Fruit fly (Drosophila melanogaster): ENCODE results near the gene CG34150.

Gene CG34150

DNA sequence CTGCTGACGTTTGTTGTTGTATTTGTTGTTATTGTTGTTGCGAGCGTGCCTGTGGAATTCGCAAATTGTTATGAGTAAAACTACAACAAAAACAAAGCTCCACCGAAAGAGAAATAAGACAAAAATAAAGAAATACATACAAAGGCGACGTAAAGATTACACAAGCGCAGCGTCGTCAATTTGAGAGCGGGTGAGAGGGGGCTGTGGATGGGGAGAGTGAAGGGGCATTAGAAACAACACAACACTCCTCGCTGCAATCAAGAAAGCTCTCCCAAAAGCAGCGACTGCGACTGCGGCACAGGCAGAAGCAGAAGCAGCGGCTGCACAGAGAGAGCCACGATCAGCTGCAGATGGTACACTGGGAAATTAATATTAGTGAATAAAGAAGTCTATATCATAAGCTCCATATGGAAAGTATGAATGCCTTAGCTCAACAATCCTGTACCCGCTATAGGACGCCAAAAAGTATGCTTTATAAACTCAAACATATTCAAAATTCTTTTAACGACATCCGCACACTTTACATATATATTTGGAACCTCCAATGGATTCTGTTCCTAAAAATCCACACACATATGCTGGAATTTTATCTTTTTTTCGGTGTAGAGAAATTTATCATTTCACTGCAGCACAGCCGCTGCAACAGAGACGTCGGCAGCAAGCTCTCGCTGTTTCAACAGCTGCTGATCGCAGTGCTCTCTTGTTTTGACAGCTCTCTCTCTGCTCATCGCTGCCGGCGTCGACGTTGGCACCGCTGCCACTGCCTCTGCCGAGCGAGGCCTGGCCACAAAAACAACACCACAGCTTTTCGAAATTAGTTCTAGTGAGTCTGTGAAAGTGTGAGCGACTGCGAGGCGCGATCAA is 45.3 kb upstream of the CG34150 start, which contains the start of gene CG13631 (continued):
- TF ChIP-seq CG4404 (GFP tag; IDR thresholded peaks at IDR 0.05) (peak; percentile 72), CG3065 (GFP tag; optimal IDR thresholded peaks at IDR 0.05) (peak; percentile 83), Mes4 (GFP tag; optimal IDR thresholded peaks at IDR 0.05) (peak; percentile 96), dmrt11E (tag; optimal IDR thresholded peaks at IDR 0.05) (peak; percentile 90), CG1024 (GFP tag; IDR thresholded peaks at IDR 0.05) (peak; percentile 79), bbx (GFP tag; IDR thresholded peaks at IDR 0.05; ENCODE audit: partially characterized antibody) (no peak), CG30020 (tag; optimal IDR thresholded peaks at IDR 0.05) (peak; percentile 78), caup (GFP tag; optimal IDR thresholded peaks at IDR 0.05; ENCODE audit: severe bottlenecking) (peak; percentile 69), run (tag; optimal IDR thresholded peaks at IDR 0.05) (peak; percentile 91), Hr3 (GFP tag; optimal IDR thresholded peaks at IDR 0.05) (peak; percentile 95), schlank (tag; optimal IDR thresholded peaks at IDR 0.05) (peak; percentile 2), CG12659 (GFP tag; optimal IDR thresholded peaks at IDR 0.05) (peak; percentile 90), abd-A (tag; optimal IDR thresholded peaks at IDR 0.05) (no peak), tio (GFP tag; optimal IDR thresholded peaks at IDR 0.05) (peak; percentile 94), NK7.1 (GFP tag; optimal IDR thresholded peaks at IDR 0.05) (peak; percentile 79), Hand (GFP tag; optimal IDR thresholded peaks at IDR 0.05) (peak; percentile 39), ftz-f1 (GFP tag; optimal IDR thresholded peaks at IDR 0.05) (no peak), CG12155 (GFP tag; optimal IDR thresholded peaks at IDR 0.05) (peak; percentile 82), CG16779 (GFP tag; IDR thresholded peaks at IDR 0.05) (no peak), sisA (GFP tag; IDR thresholded peaks at IDR 0.05) (peak; percentile 97), zf30C (GFP tag; optimal IDR thresholded peaks at IDR 0.05) (peak; percentile 78), CG2875 (GFP tag; optimal IDR thresholded peaks at IDR 0.05) (peak; percentile 97), vfl (GFP tag; optimal IDR thresholded peaks at IDR 0.05) (peak; percentile 73), jigr1 (GFP tag; IDR thresholded peaks at IDR 0.05) (peak; percentile 90), hbn (GFP tag; IDR thresholded peaks at IDR 0.05; ENCODE audit: partially characterized antibody) (no peak), CG17359 (tag; optimal IDR thresholded peaks at IDR 0.05) (peak; percentile 96), CG11093 (GFP tag; IDR thresholded peaks at IDR 0.05) (peak; percentile 90; the same call in 2 of the 3 replicates), Six4 (GFP tag; optimal IDR thresholded peaks at IDR 0.05) (peak; percentile 96), emc (GFP tag; optimal IDR thresholded peaks at IDR 0.05) (peak; percentile 10), kah (GFP tag; optimal IDR thresholded peaks at IDR 0.05) (peak; percentile 86), Ssrp (tag; optimal IDR thresholded peaks at IDR 0.05) (peak; percentile 98), Opbp (GFP tag; IDR thresholded peaks at IDR 0.05; ENCODE audit: partially characterized antibody) (no peak), CG10209 (GFP tag; optimal IDR thresholded peaks at IDR 0.05) (peak; percentile 93), kay (GFP tag; optimal IDR thresholded peaks at IDR 0.05) (peak; percentile 88), CG9932 (GFP tag; IDR thresholded peaks at IDR 0.05) (0 out of 2 replicates have a peak, but pooled peaks have one; percentile 12), Lim3 (GFP tag; IDR thresholded peaks at IDR 0.05) (peak; percentile 66), eyg (GFP tag; optimal IDR thresholded peaks at IDR 0.05) (peak; percentile 84), CG14710 (tag; optimal IDR thresholded peaks at IDR 0.05) (peak; percentile 97), bab2 (GFP tag; optimal IDR thresholded peaks at IDR 0.05) (peak; percentile 94), HLHmδ (GFP tag; optimal IDR thresholded peaks at IDR 0.05) (no peak), z (GFP tag; IDR thresholded peaks at IDR 0.05) (no peak; the same call in 2 of the 3 replicates), CG7987 (GFP tag; optimal IDR thresholded peaks at IDR 0.05) (peak; percentile 68), croc (GFP tag; conservative IDR thresholded peaks at IDR 0.05) (peak; percentile 97), nau (GFP tag; optimal IDR thresholded peaks at IDR 0.05) (peak; percentile 93), CG10654 (GFP tag; optimal IDR thresholded peaks at IDR 0.05) (peak; percentile 93), knrl (GFP tag; IDR thresholded peaks at IDR 0.05; ENCODE audit: partially characterized antibody) (no peak), CG15073 (GFP tag; optimal IDR thresholded peaks at IDR 0.05) (peak; percentile 82), CG17385 (GFP tag; optimal IDR thresholded peaks at IDR 0.05) (peak; percentile 89)

Data from whole organism, embryonic.